Worm (Caenorhabditis elegans) whole organism, late embryonic: Measurements from ENCODE around the gene dgk-5.
A peak's percentile ranks its signal among the peaks of the same experiment; 100 is the strongest.

Experiments
- T23F11.4 ChIP-seq: fragments of 200-800 bp; sonication (Bioruptor generic); optimal IDR thresholded peaks from 2 replicates; lab custom pipeline; 2018; ENCODE audit warnings: mild to moderate bottlenecking, missing genetic modification characterization, missing compliant biosample characterization
- ceh-24 ChIP-seq: sonication (generic microtip); optimal IDR thresholded peaks from 2 replicates; lab custom pipeline; 2016; ENCODE audit warnings: mild to moderate bottlenecking, missing genetic modification characterization, missing compliant biosample characterization
- fkh-10 ChIP-seq: fragments of 150-350 bp; optimal IDR thresholded peaks from 2 replicates; lab custom pipeline; 2014; ENCODE audit warnings: missing biosample characterization, missing genetic modification reagents, missing genetic modification characterization
- nhr-11 ChIP-seq: fragments of 150-350 bp; optimal IDR thresholded peaks from 2 replicates; lab custom pipeline; 2014; ENCODE audit warnings: missing biosample characterization, missing genetic modification characterization
- ref-2 ChIP-seq: sonication (generic microtip); optimal IDR thresholded peaks from 2 replicates; lab custom pipeline; 2016; ENCODE audit warnings: missing genetic modification characterization, missing compliant biosample characterization
- tbx-2 ChIP-seq: sonication (generic microtip); optimal IDR thresholded peaks from 2 replicates; lab custom pipeline; 2016; ENCODE audit warnings: missing genetic modification characterization, missing compliant biosample characterization
- unc-55 ChIP-seq: sonication (generic microtip); optimal IDR thresholded peaks from 2 replicates; lab custom pipeline; 2017; ENCODE audit warnings: missing biosample characterization, missing genetic modification reagents, missing genetic modification characterization
- unc-86 ChIP-seq: sonication (generic microtip); optimal IDR thresholded peaks from 2 replicates; lab custom pipeline; 2016; ENCODE audit warnings: missing genetic modification characterization, missing compliant biosample characterization

DNA sequence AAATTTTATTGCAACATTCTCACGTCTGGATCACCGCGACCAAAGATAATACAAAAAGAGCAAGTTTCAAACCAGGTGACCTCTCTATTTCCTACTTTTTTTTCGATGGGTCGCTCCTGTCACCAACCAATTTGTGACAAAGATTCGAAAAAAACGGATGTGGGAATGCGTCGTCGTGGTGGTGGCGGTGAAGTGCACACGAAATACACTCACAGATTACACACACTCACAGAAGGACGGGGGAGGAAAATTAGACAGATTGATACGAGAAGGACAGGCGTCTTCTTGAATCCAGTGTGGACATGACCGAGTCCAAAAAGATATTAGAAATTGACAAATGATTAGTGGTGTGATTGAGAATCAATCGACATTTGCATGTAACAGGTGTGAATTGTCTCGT, 11.9 kb upstream of the dgk-5 start:
- no peak for TF ChIP-seq ceh-24
- no peak for TF ChIP-seq tbx-2 (tag; lab: Kevin White, UChicago)
- TF ChIP-seq unc-86 (tag; lab: Kevin White, UChicago) = no peak
- TF ChIP-seq fkh-10 (GFP tag; lab: Kevin White, UChicago) = no peak
- peak; percentile 50 for TF ChIP-seq unc-55 (GFP tag; lab: Kevin White, UChicago)
- no peak for TF ChIP-seq ref-2
- no peak for TF ChIP-seq T23F11.4 (GFP tag; lab: Kevin White, UChicago)
- TF ChIP-seq nhr-11 (tag; lab: Kevin White, UChicago) = no peak
